Worm (Caenorhabditis elegans): ENCODE data around the gene srh-35.

Gene srh-35

ce11 chrV:477664-478212, 28.7 kb upstream of the srh-35 start, which contains the start of gene nhr-55:
Gene nhr-55, plus strand, starts transcription at chrV:478162.
- TF ChIP-seq pqm-1 (tag; optimal IDR thresholded peaks at IDR 0.05), result peak; percentile 68
- peak; percentile 36 for TF ChIP-seq dve-1 (tag; optimal IDR thresholded peaks at IDR 0.05; ENCODE audit: insufficient read depth)
- no peak for TF ChIP-seq daf-16 (GFP tag; optimal IDR thresholded peaks at IDR 0.05)
- TF ChIP-seq daf-16 (tag; optimal IDR thresholded peaks at IDR 0.05), result peak; percentile 63
- TF ChIP-seq dmd-6 (GFP tag; IDR thresholded peaks at IDR 0.05), result peak; percentile 87
- TF ChIP-seq hlh-11 (tag; optimal IDR thresholded peaks at IDR 0.05), result peak; percentile 50
- TF ChIP-seq nhr-77 (tag; optimal IDR thresholded peaks at IDR 0.05), result peak; percentile 24
- TF ChIP-seq lin-1 (GFP tag; IDR thresholded peaks at IDR 0.05), result 0 out of 2 replicates have a peak, but pooled peaks have one; percentile 12
- no peak for TF ChIP-seq cey-2 (tag; optimal IDR thresholded peaks at IDR 0.05; ENCODE audit: borderline replicate concordance, insufficient read depth)
- TF ChIP-seq D1046.2 (GFP tag; IDR thresholded peaks at IDR 0.05), result no peak
- TF ChIP-seq jun-1 (tag; optimal IDR thresholded peaks at IDR 0.05), result no peak
- TF ChIP-seq nhr-28 (tag; optimal IDR thresholded peaks at IDR 0.05), result peak; percentile 91

- no peak for TF ChIP-seq ctbp-1 (GFP tag; IDR thresholded peaks at IDR 0.05)
- no peak for TF ChIP-seq mdt-29 (GFP tag; IDR thresholded peaks at IDR 0.05)
- TF ChIP-seq hif-1 (tag; optimal IDR thresholded peaks at IDR 0.05), result no peak
- TF ChIP-seq sdz-12 (GFP tag; optimal IDR thresholded peaks at IDR 0.05), result no peak
- no peak for TF ChIP-seq vab-7 (GFP tag; IDR thresholded peaks at IDR 0.05)
- TF ChIP-seq mdl-1 (tag; optimal IDR thresholded peaks at IDR 0.05), result peak in 1 of 2 experiments; percentile 45
- TF ChIP-seq Y5F2A.4 (GFP tag; optimal IDR thresholded peaks at IDR 0.05), result no peak
- TF ChIP-seq fkh-10 (GFP tag; optimal IDR thresholded peaks at IDR 0.05), result no peak
- TF ChIP-seq lin-29 (GFP tag; IDR thresholded peaks at IDR 0.05), result no peak
- TF ChIP-seq nhr-42 (GFP tag; IDR thresholded peaks at IDR 0.05), result no peak
- no peak for TF ChIP-seq Y75B8A.6 (GFP tag; IDR thresholded peaks at IDR 0.05)
- no peak for TF ChIP-seq ztf-11 (tag; optimal IDR thresholded peaks at IDR 0.05)
- TF ChIP-seq ceh-82 (tag; optimal IDR thresholded peaks at IDR 0.05), result no peak
- TF ChIP-seq nhr-10 (tag; optimal IDR thresholded peaks at IDR 0.05), result no peak
- TF ChIP-seq pqm-1 (tag; optimal IDR thresholded peaks at IDR 0.05), result peak; percentile 46
- TF ChIP-seq nhr-28 (tag; optimal IDR thresholded peaks at IDR 0.05), result peak; percentile 80
- no peak for TF ChIP-seq nhr-41 (GFP tag; IDR thresholded peaks at IDR 0.05)
- TF ChIP-seq hlh-30 (tag; optimal IDR thresholded peaks at IDR 0.05; ENCODE audit: insufficient read depth), result peak; percentile 39
- TF ChIP-seq mxl-3 (GFP tag; optimal IDR thresholded peaks at IDR 0.05), result peak; percentile 27
- TF ChIP-seq dve-1 (tag; optimal IDR thresholded peaks at IDR 0.05; ENCODE audit: insufficient read depth), result peak; percentile 71
- no peak for TF ChIP-seq mep-1 (tag; optimal IDR thresholded peaks at IDR 0.05)
- TF ChIP-seq F37D6.2 (tag; optimal IDR thresholded peaks at IDR 0.05), result no peak
- no peak for TF ChIP-seq unc-130 (GFP tag; optimal IDR thresholded peaks at IDR 0.05)
- TF ChIP-seq zip-11 (GFP tag; IDR thresholded peaks at IDR 0.05), result no peak
- TF ChIP-seq aly-2 (tag; optimal IDR thresholded peaks at IDR 0.05), result no peak
- TF ChIP-seq ama-1 (optimal IDR thresholded peaks at IDR 0.05), result no peak
- TF ChIP-seq egl-27 (tag; optimal IDR thresholded peaks at IDR 0.05), result no peak
- TF ChIP-seq daf-12 (tag; optimal IDR thresholded peaks at IDR 0.05), result no peak
- TF ChIP-seq nhr-11 (tag; optimal IDR thresholded peaks at IDR 0.05), result no peak
- TF ChIP-seq spr-1 (tag; optimal IDR thresholded peaks at IDR 0.05), result no peak
- TF ChIP-seq F44E2.7 (GFP tag; IDR thresholded peaks at IDR 0.05), result no peak
- TF ChIP-seq daf-8 (GFP tag; IDR thresholded peaks at IDR 0.05), result no peak
- no peak for TF ChIP-seq lin-38 (GFP tag; IDR thresholded peaks at IDR 0.05)
- TF ChIP-seq hlh-11 (tag; optimal IDR thresholded peaks at IDR 0.05), result peak; percentile 61
- no peak for TF ChIP-seq Y105C5A.15 (GFP tag; IDR thresholded peaks at IDR 0.05)
- TF ChIP-seq spr-3 (GFP tag; optimal IDR thresholded peaks at IDR 0.05), result no peak
- TF ChIP-seq zfp-2 (tag; optimal IDR thresholded peaks at IDR 0.05), result no peak
- TF ChIP-seq R02D3.7 (tag; optimal IDR thresholded peaks at IDR 0.05), result no peak
- no peak for TF ChIP-seq T26A8.4 (GFP tag; IDR thresholded peaks at IDR 0.05)
- no peak for TF ChIP-seq lin-1 (GFP tag; IDR thresholded peaks at IDR 0.05)
- TF ChIP-seq ceh-32 (tag; optimal IDR thresholded peaks at IDR 0.05; ENCODE audit: poor library complexity), result no peak
- TF ChIP-seq gei-8 (GFP tag; optimal IDR thresholded peaks at IDR 0.05), result no peak
- TF ChIP-seq F10B5.3 (tag; optimal IDR thresholded peaks at IDR 0.05), result no peak
Measured at ce11 chrV:474516-474915, 25.5 kb upstream of the srh-35 start, which contains the start of gene nhr-99. Gene nhr-99, plus strand, starts transcription at chrV:474778.
